Fruit fly (Drosophila melanogaster) whole organism, embryonic: ENCODE measurements around the gene MED15.

Experiments used
- CG10959 ChIP-seq: fragments of 200-800 bp; sonication (Bioruptor generic); IDR thresholded peaks from 2 replicates; pipeline ENCODE4 v1.3.6; 2022; ENCODE audit warnings: missing biosample characterization, missing genetic modification characterization
- CG12071 ChIP-seq: fragments of 200-800 bp; sonication (Bioruptor generic); optimal IDR thresholded peaks from 3 replicates; lab custom pipeline; 2018; ENCODE audit warnings: missing biosample characterization, mild to moderate bottlenecking, missing genetic modification characterization
- CG17568 ChIP-seq: fragments of 200-800 bp; sonication (Bioruptor generic); optimal IDR thresholded peaks from 2 replicates; lab custom pipeline; 2018; ENCODE audit warnings: missing biosample characterization, mild to moderate bottlenecking, missing genetic modification characterization, moderate library complexity
- CG18011 ChIP-seq: fragments of 200-800 bp; sonication (Bioruptor generic); optimal IDR thresholded peaks from 2 replicates; lab custom pipeline; 2017; ENCODE audit warnings: missing biosample characterization, missing genetic modification characterization, mild to moderate bottlenecking, moderate library complexity, missing genotype
- CG2678 ChIP-seq: fragments of 200-800 bp; sonication (Bioruptor generic); optimal IDR thresholded peaks from 3 replicates; lab custom pipeline; 2019; ENCODE audit warnings: missing biosample characterization, mild to moderate bottlenecking, missing genetic modification characterization, moderate library complexity
- CG30403 ChIP-seq: fragments of 200-800 bp; sonication (Bioruptor generic); optimal IDR thresholded peaks from 3 replicates; lab custom pipeline; 2016; ENCODE audit warnings: missing biosample characterization, missing genetic modification characterization
- CG32772 ChIP-seq: fragments of 200-800 bp; sonication (Bioruptor generic); IDR thresholded peaks from 2 replicates; pipeline ENCODE4 v1.3.6; 2022; ENCODE audit warnings: missing biosample characterization, missing genetic modification characterization
- CG34376 ChIP-seq: fragments of 200-800 bp; sonication (Bioruptor generic); optimal IDR thresholded peaks from 2 replicates; lab custom pipeline; 2018; ENCODE audit warnings: missing biosample characterization, mild to moderate bottlenecking, missing genetic modification characterization
- CG4820 ChIP-seq: fragments of 200-800 bp; sonication (Bioruptor generic); optimal IDR thresholded peaks from 3 replicates; lab custom pipeline; 2016; ENCODE audit warnings: missing biosample characterization, missing genetic modification characterization
- CG6689 ChIP-seq: fragments of 200-800 bp; sonication (Bioruptor generic); IDR thresholded peaks from 2 replicates; pipeline ENCODE4 v1.3.6; 2022; ENCODE audit warnings: missing biosample characterization, missing genetic modification characterization
- CG6813 ChIP-seq: fragments of 200-800 bp; sonication (Bioruptor generic); optimal IDR thresholded peaks from 2 replicates; lab custom pipeline; 2017; ENCODE audit warnings: missing biosample characterization, missing genetic modification characterization, mild to moderate bottlenecking, moderate library complexity, missing genetic modification reagents
- CG7372 ChIP-seq: fragments of 200-800 bp; sonication (Bioruptor generic); IDR thresholded peaks from 2 replicates; pipeline ENCODE4 v1.3.6; 2022; ENCODE audit warnings: missing biosample characterization, missing genetic modification characterization
- CG8089 ChIP-seq: fragments of 200-800 bp; sonication (Bioruptor generic); optimal IDR thresholded peaks from 3 replicates; lab custom pipeline; 2016; ENCODE audit warnings: missing biosample characterization, missing genetic modification characterization
- CG8924 ChIP-seq: fragments of 200-800 bp; optimal IDR thresholded peaks from 3 replicates; lab custom pipeline; 2019; ENCODE audit warnings: missing biosample characterization, mild to moderate bottlenecking, missing genetic modification characterization, moderate library complexity
- CG8944 ChIP-seq: fragments of 200-800 bp; sonication (Bioruptor generic); optimal IDR thresholded peaks from 3 replicates; lab custom pipeline; 2016; ENCODE audit warnings: missing biosample characterization, missing genetic modification characterization
- CG9876 ChIP-seq: fragments of 200-800 bp; sonication (Bioruptor generic); optimal IDR thresholded peaks from 2 replicates; lab custom pipeline; 2016; ENCODE audit warnings: missing biosample characterization, missing genetic modification characterization
- CTCF ChIP-seq: fragments of 200-800 bp; sonication (Bioruptor generic); optimal IDR thresholded peaks from 2 replicates; lab custom pipeline; 2017; ENCODE audit warnings: missing biosample characterization, mild to moderate bottlenecking, missing genetic modification characterization, moderate library complexity
- Chrac-16 ChIP-seq: fragments of 200-800 bp; sonication (Bioruptor generic); optimal IDR thresholded peaks from 3 replicates; lab custom pipeline; 2016; ENCODE audit warnings: missing biosample characterization, missing genetic modification characterization
- Drgx ChIP-seq: fragments of 200-800 bp; sonication (Bioruptor generic); IDR thresholded peaks from 2 replicates; pipeline ENCODE4 v1.3.6; 2022; ENCODE audit warnings: missing biosample characterization, missing genetic modification characterization
- Hmx ChIP-seq: fragments of 200-800 bp; sonication (Bioruptor generic); optimal IDR thresholded peaks from 2 replicates; lab custom pipeline; 2016; ENCODE audit warnings: missing biosample characterization, missing genetic modification characterization
- Hr39 ChIP-seq: fragments of >200 bp; optimal IDR thresholded peaks from 2 replicates; lab custom pipeline; 2017
- Hr78 ChIP-seq, 2 experiments: fragments of 200-800 bp in 1 of 2; fragments of >200 bp in 1 of 2; sonication (Bioruptor generic) in 1 of 2; optimal IDR thresholded peaks; 2 replicates each; lab custom pipeline; 2017 to 2019; ENCODE audit warnings: missing biosample characterization in 2 of 2, missing genetic modification characterization in 2 of 2, mild to moderate bottlenecking in 1 of 2, moderate library complexity in 1 of 2
- Lhr ChIP-seq: fragments of 200-800 bp; sonication (Bioruptor generic); optimal IDR thresholded peaks from 3 replicates; lab custom pipeline; 2017; ENCODE audit warnings: mild to moderate bottlenecking, missing biosample characterization, missing genetic modification reagents, missing genetic modification characterization
- Ptx1 ChIP-seq: fragments of 200-800 bp; sonication (Bioruptor generic); IDR thresholded peaks from 2 replicates; pipeline ENCODE4 v1.3.6; 2022; ENCODE audit warnings: missing biosample characterization, missing genetic modification characterization
- Sox102F ChIP-seq: fragments of 200-800 bp; sonication (Bioruptor generic); optimal IDR thresholded peaks from 2 replicates; lab custom pipeline; 2018; ENCODE audit warnings: missing biosample characterization, mild to moderate bottlenecking, missing genetic modification characterization, moderate library complexity
- Sry-β ChIP-seq: fragments of 200-800 bp; sonication (Bioruptor generic); optimal IDR thresholded peaks from 2 replicates; lab custom pipeline; 2018; ENCODE audit warnings: missing biosample characterization, mild to moderate bottlenecking, missing genetic modification characterization, moderate library complexity
- Usf ChIP-seq: fragments of 200-800 bp; sonication (Bioruptor generic); optimal IDR thresholded peaks from 2 replicates; lab custom pipeline; 2017; ENCODE audit warnings: missing genotype, missing biosample characterization, missing genetic modification characterization
- YL-1 ChIP-seq: fragments of 200-800 bp; sonication (Bioruptor generic); optimal IDR thresholded peaks from 3 replicates; lab custom pipeline; 2017; ENCODE audit warnings: missing biosample characterization, mild to moderate bottlenecking, missing genetic modification characterization
- bab2 ChIP-seq: fragments of 200-800 bp; sonication (Bioruptor generic); optimal IDR thresholded peaks from 2 replicates; lab custom pipeline; 2016; ENCODE audit warnings: missing biosample characterization, missing genetic modification characterization
- corto ChIP-seq: fragments of 200-800 bp; sonication (Bioruptor generic); optimal IDR thresholded peaks from 2 replicates; lab custom pipeline; 2016; ENCODE audit warnings: missing biosample characterization, mild to moderate bottlenecking, missing genetic modification characterization, moderate library complexity
- crc ChIP-seq: fragments of 200-800 bp; sonication (Bioruptor generic); optimal IDR thresholded peaks from 2 replicates; lab custom pipeline; 2016; ENCODE audit warnings: missing biosample characterization, missing genetic modification characterization
- croc ChIP-seq: fragments of 200-800 bp; sonication (Bioruptor generic); conservative IDR thresholded peaks from 3 replicates; pipeline ENCODE4 v1.3.6; 2022; ENCODE audit warnings: missing biosample characterization, missing genetic modification characterization
- dm ChIP-seq: fragments of 200-800 bp; sonication (Bioruptor generic); optimal IDR thresholded peaks from 3 replicates; lab custom pipeline; 2016; ENCODE audit warnings: missing biosample characterization, missing genetic modification characterization
- dysf ChIP-seq: fragments of 200-800 bp; sonication (Bioruptor generic); IDR thresholded peaks from 3 replicates; pipeline ENCODE4 v1.3.6; 2022; ENCODE audit warnings: missing biosample characterization, missing genetic modification characterization
- gem ChIP-seq: fragments of 200-800 bp; sonication (Bioruptor generic); optimal IDR thresholded peaks from 2 replicates; lab custom pipeline; 2019; ENCODE audit warnings: missing biosample characterization, mild to moderate bottlenecking, missing genetic modification characterization, moderate library complexity
- gsb ChIP-seq: fragments of 200-800 bp; sonication (Bioruptor generic); IDR thresholded peaks from 2 replicates; pipeline ENCODE4 v1.3.6; 2022; ENCODE audit warnings: missing biosample characterization, missing genetic modification characterization
- hb ChIP-seq: fragments of 200-800 bp; sonication (Bioruptor generic); IDR thresholded peaks from 3 replicates; pipeline ENCODE4 v1.3.6; 2022; ENCODE audit warnings: missing biosample characterization, missing genetic modification characterization; ENCODE audit not compliant: partially characterized antibody
- ind ChIP-seq: fragments of 200-800 bp; sonication (Bioruptor generic); optimal IDR thresholded peaks from 3 replicates; lab custom pipeline; 2016; ENCODE audit warnings: missing biosample characterization, missing genetic modification characterization
- jigr1 ChIP-seq: fragments of 200-800 bp; sonication (Bioruptor generic); IDR thresholded peaks from 3 replicates; pipeline ENCODE4 v1.3.6; 2022; ENCODE audit warnings: missing biosample characterization, missing genetic modification characterization
- knrl ChIP-seq: fragments of 200-800 bp; sonication (Bioruptor generic); IDR thresholded peaks from 3 replicates; pipeline ENCODE4 v1.3.6; 2022; ENCODE audit warnings: missing biosample characterization, missing genetic modification characterization; ENCODE audit not compliant: partially characterized antibody
- lab ChIP-seq: fragments of 200-800 bp; sonication (Bioruptor generic); optimal IDR thresholded peaks from 3 replicates; lab custom pipeline; 2017; ENCODE audit warnings: missing biosample characterization, missing genetic modification characterization, mild to moderate bottlenecking, moderate library complexity, missing genetic modification reagents
- lov ChIP-seq, 2 experiments: fragments of 200-800 bp in 1 of 2; fragments of >200 bp in 1 of 2; sonication (Bioruptor generic) in 1 of 2; IDR thresholded peaks in 1 of 2; optimal IDR thresholded peaks in 1 of 2; 2 replicates in 1 of 2; 3 replicates in 1 of 2; pipeline versions ENCODE4 v1.3.6 to Lab custom; 2017 to 2022; ENCODE audit warnings: missing biosample characterization in 1 of 2, missing genetic modification characterization in 1 of 2
- luna ChIP-seq: fragments of 200-800 bp; sonication (Bioruptor generic); optimal IDR thresholded peaks from 2 replicates; lab custom pipeline; 2016; ENCODE audit warnings: missing biosample characterization, missing genetic modification characterization
- onecut ChIP-seq: fragments of 200-800 bp; sonication (Bioruptor generic); IDR thresholded peaks from 2 replicates; pipeline ENCODE4 v1.3.6; 2022; ENCODE audit warnings: missing biosample characterization, missing genetic modification characterization
- pho ChIP-seq: fragments of 200-800 bp; sonication (Bioruptor generic); optimal IDR thresholded peaks from 2 replicates; lab custom pipeline; 2016; ENCODE audit warnings: missing biosample characterization, missing genetic modification characterization
- slbo ChIP-seq: fragments of 200-800 bp; sonication (Bioruptor generic); IDR thresholded peaks from 2 replicates; pipeline ENCODE4 v1.3.6; 2022; ENCODE audit warnings: missing biosample characterization, missing genetic modification characterization
- sqz ChIP-seq: fragments of 200-800 bp; sonication (Bioruptor generic); optimal IDR thresholded peaks from 3 replicates; lab custom pipeline; 2018; ENCODE audit warnings: missing biosample characterization, mild to moderate bottlenecking, missing genetic modification characterization
- zen2 ChIP-seq: fragments of 200-800 bp; sonication (Bioruptor generic); IDR thresholded peaks from 3 replicates; pipeline ENCODE4 v1.3.6; 2022; ENCODE audit warnings: missing biosample characterization, missing genetic modification characterization; ENCODE audit not compliant: partially characterized antibody
- zf30C ChIP-seq: fragments of 200-800 bp; sonication (Bioruptor generic); optimal IDR thresholded peaks from 3 replicates; lab custom pipeline; 2018; ENCODE audit warnings: missing biosample characterization, mild to moderate bottlenecking, missing genetic modification characterization

Gene MED15

DNA sequence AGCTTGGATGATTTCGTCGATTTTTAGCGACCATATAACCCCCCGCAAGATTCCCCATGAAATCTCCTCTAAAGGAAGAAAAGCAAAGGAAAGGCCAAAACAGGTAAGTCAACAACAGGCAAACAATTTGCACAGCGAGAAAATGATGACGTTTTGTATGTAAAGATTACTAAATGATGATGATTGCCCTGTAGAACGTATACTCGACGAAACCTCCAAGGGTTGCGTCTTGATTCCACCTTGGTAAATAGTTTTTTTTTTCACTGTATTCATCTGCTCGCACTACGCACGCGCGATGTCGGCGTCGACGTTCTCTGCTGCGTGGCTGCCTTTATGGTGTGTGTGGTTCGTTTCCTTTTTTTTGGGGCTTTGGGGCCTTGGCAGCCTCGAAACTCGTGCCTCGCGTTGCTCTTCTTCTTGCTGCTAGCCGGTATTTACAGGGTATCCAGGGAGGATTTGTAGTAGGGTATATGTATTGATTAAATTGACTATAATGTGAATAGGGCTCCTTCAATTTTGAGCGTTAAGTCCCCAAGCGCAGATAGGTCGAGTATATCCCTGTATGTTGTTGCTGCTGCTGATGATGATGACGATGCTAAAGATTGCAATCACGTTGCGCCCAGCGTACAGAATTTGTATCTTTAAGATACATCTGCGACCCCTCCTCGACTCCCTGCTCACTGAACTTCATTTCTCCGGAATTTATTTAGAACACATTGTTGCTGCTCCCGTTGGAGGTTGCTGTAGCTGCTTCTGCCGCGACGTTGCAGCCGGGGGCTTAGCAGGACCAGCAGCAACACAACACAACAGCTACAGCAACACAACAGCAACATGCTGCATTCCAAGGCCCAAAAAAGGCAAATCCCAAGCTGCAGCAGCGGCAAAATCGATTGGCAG, 45.2 kb upstream of the MED15 start (continued):
- TF ChIP-seq slbo (GFP tag; lab: Robert Waterston, UW): peak; percentile 37
- no peak for TF ChIP-seq luna (GFP tag; lab: Kevin White, UChicago)
- no peak for TF ChIP-seq Hr39
- TF ChIP-seq CG7372 (GFP tag; lab: Robert Waterston, UW): no peak
- no peak for TF ChIP-seq Usf (GFP tag; lab: Kevin White, UChicago)
- TF ChIP-seq Sox102F (GFP tag; lab: Kevin White, UChicago): peak; percentile 18
- peak; percentile 93 for TF ChIP-seq Drgx
- no peak for TF ChIP-seq CG9876
- TF ChIP-seq CG30403 (GFP tag; lab: Kevin White, UChicago): peak; percentile 25
- peak; percentile 49 for TF ChIP-seq gem (tag; lab: Kevin White, UChicago)
- TF ChIP-seq sqz (GFP tag; lab: Kevin White, UChicago): no peak
- TF ChIP-seq lab (GFP tag; lab: Kevin White, UChicago): no peak
- no peak for TF ChIP-seq Lhr (GFP tag; lab: Kevin White, UChicago)
- TF ChIP-seq Hmx (GFP tag; lab: Kevin White, UChicago): no peak
- TF ChIP-seq crc (GFP tag; lab: Kevin White, UChicago): no peak
- TF ChIP-seq YL-1 (GFP tag; lab: Kevin White, UChicago): no peak
- no peak for TF ChIP-seq CG32772 (GFP tag; lab: Robert Waterston, UW)
- peak; percentile 92 for TF ChIP-seq corto
- TF ChIP-seq knrl (GFP tag; lab: Robert Waterston, UW): no peak
- peak; percentile 4 for TF ChIP-seq ind (GFP tag; lab: Kevin White, UChicago)
- TF ChIP-seq Sry-β (GFP tag; lab: Kevin White, UChicago): no peak
- TF ChIP-seq CG34376 (GFP tag; lab: Kevin White, UChicago): no peak
- TF ChIP-seq CG17568 (GFP tag; lab: Kevin White, UChicago): no peak
- TF ChIP-seq Hr78 (GFP tag; optimal IDR thresholded peaks at IDR 0.05; lab: Kevin White, UChicago): no peak
- TF ChIP-seq CG10959 (GFP tag; lab: Robert Waterston, UW): no peak
- TF ChIP-seq Ptx1 (GFP tag; lab: Robert Waterston, UW): 0 out of 2 replicates have a peak, but pooled peaks have one; percentile 24
- peak; percentile 71 for TF ChIP-seq zf30C (GFP tag; lab: Kevin White, UChicago)
- TF ChIP-seq gsb (GFP tag; lab: Robert Waterston, UW): no peak
- TF ChIP-seq CG12071 (GFP tag; lab: Kevin White, UChicago): no peak
- no peak for TF ChIP-seq croc
- TF ChIP-seq dm (GFP tag; lab: Kevin White, UChicago): no peak
- no peak for TF ChIP-seq onecut (GFP tag; lab: Robert Waterston, UW)
- TF ChIP-seq CG2678: no peak
- no peak for TF ChIP-seq CG8089 (GFP tag; lab: Kevin White, UChicago)
- no peak for TF ChIP-seq CTCF (GFP tag; lab: Kevin White, UChicago)
- TF ChIP-seq Chrac-16: peak; percentile 22
- no peak for TF ChIP-seq bab2
- peak; percentile 19 for TF ChIP-seq CG8944
- TF ChIP-seq zen2 (GFP tag; lab: Robert Waterston, UW): no peak
- no peak for TF ChIP-seq jigr1 (GFP tag; lab: Robert Waterston, UW)
- peak; percentile 17 for TF ChIP-seq CG4820 (GFP tag; lab: Kevin White, UChicago)
- no peak for TF ChIP-seq lov (optimal IDR thresholded peaks at IDR 0.05; lab: Kevin White, UChicago)
- TF ChIP-seq lov (GFP tag; IDR thresholded peaks at IDR 0.05; lab: Robert Waterston, UW): 0 out of 3 replicates have a peak, but pooled peaks have one; percentile 66
- TF ChIP-seq dysf (GFP tag; lab: Robert Waterston, UW): no peak
- TF ChIP-seq CG6689 (GFP tag; lab: Robert Waterston, UW): peak; percentile 56
- peak; percentile 16 for TF ChIP-seq CG6813
- TF ChIP-seq hb (GFP tag; lab: Robert Waterston, UW): no peak
- TF ChIP-seq pho (GFP tag; lab: Kevin White, UChicago): no peak
- TF ChIP-seq CG8924 (tag; lab: Kevin White, UChicago): no peak
- TF ChIP-seq CG18011 (GFP tag; lab: Kevin White, UChicago): no peak
